Worm (Caenorhabditis elegans) whole organism, L2 larva: Measurements from ENCODE around the gene Y49A3A.3.

ENCODE experiments used
- ama-1 ChIP-seq: fragments of 150-350 bp; optimal IDR thresholded peaks from 2 replicates; lab custom pipeline; 2018; ENCODE audit warnings: inconsistent platforms
- elt-1 ChIP-seq: fragments of 150-350 bp; optimal IDR thresholded peaks from 2 replicates; lab custom pipeline; 2014; ENCODE audit warnings: missing biosample characterization, missing genetic modification characterization
- nhr-23 ChIP-seq: fragments of 150-350 bp; optimal IDR thresholded peaks from 2 replicates; lab custom pipeline; 2014; ENCODE audit warnings: missing biosample characterization, missing genetic modification reagents, missing genetic modification characterization
- unc-39 ChIP-seq: fragments of 150-350 bp; optimal IDR thresholded peaks from 2 replicates; lab custom pipeline; 2014; ENCODE audit warnings: missing biosample characterization, missing genetic modification characterization

- TF ChIP-seq elt-1 (tag; lab: Kevin White, UChicago): no peak
- no peak for TF ChIP-seq unc-39
- no peak for TF ChIP-seq nhr-23 (tag; lab: Kevin White, UChicago)
- TF ChIP-seq ama-1 (lab: Kevin White, UChicago): no peak
Measured at ce11 chrV:14378986-14379385, 24.8 kb downstream of the Y49A3A.3 start, which contains the start of gene npr-43.
